Worm (Caenorhabditis elegans): ENCODE measurements around the gene ZK970.8.

DNA sequence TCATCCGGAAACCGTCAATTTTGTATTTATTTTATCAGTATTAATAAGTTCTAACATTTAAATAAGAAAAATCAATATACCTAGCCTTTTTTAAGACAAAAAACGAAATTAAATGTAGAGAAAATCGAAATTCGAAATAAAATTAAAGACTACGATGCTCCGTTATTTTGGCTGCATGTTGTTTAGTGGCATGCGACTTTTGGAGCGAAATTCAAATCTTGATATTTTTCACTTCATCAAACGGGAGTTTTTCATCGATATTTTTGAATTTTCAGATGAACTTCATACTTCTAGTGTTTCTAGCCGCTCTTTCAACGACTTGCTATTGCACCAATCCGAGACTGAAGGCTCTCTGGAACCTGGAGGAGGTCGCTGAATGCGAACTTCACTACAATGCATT, 41.0 kb downstream of the ZK970.8 start, which contains the start of gene C07E3.9:
- TF ChIP-seq dao-5 (tag; optimal IDR thresholded peaks at IDR 0.05), result no peak
- no peak for TF ChIP-seq him-1 (tag; optimal IDR thresholded peaks at IDR 0.05)
- no peak for TF ChIP-seq W03F9.2 (tag; optimal IDR thresholded peaks at IDR 0.05)
